Fruit fly (Drosophila melanogaster): ENCODE data around the gene Clp.
A peak's percentile ranks its signal among the peaks of the same experiment; 100 is the strongest.

The Clp gene

DNA sequence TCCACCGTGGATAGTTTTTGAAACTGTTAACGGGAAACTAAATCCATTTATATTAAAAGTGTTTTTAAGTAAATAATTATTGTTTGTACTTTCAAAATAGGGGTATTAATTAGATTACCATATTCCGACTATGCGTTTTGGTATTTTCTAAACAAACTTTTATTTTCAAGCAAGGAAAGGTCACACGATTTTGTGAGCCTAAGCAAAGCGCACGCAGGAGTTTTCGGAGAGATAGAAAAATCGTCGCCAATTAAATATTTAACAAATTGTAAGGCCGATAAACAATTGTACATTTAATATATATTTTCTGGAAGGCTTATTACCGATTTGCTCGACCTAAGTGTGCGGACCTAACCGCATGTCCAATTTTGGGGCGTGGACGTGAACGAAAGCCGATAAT is 50.5 kb downstream of the Clp start, which contains the start of gene PNUTS:
Gene PNUTS (plus strand): TSS at position 181 of the 400 bp plus-strand sequence.
- TF ChIP-seq Neu2 (GFP tag; optimal IDR thresholded peaks at IDR 0.05; ENCODE audit: borderline replicate concordance) (no peak), cad (GFP tag; optimal IDR thresholded peaks at IDR 0.05) (no peak), sens (GFP tag) (peak; percentile 28), CG14441 (GFP tag; IDR thresholded peaks at IDR 0.05) (no peak), gfzf (GFP tag; optimal IDR thresholded peaks at IDR 0.05) (peak; percentile 70), pzg (GFP tag; optimal IDR thresholded peaks at IDR 0.05) (peak; percentile 25), CG17568 (GFP tag; optimal IDR thresholded peaks at IDR 0.05) (peak; percentile 6), CG9797 (GFP tag; optimal IDR thresholded peaks at IDR 0.05) (peak; percentile 6), CG4328 (GFP tag; optimal IDR thresholded peaks at IDR 0.05) (no peak), bbx (GFP tag; IDR thresholded peaks at IDR 0.05; ENCODE audit: partially characterized antibody) (peak; percentile 31; the same call in 1 of the 2 replicates), CG8388 (GFP tag; optimal IDR thresholded peaks at IDR 0.05) (no peak), Pdp1 (GFP tag; optimal IDR thresholded peaks at IDR 0.05) (no peak), knrl (GFP tag; IDR thresholded peaks at IDR 0.05; ENCODE audit: partially characterized antibody) (no peak), Dp (GFP tag; optimal IDR thresholded peaks at IDR 0.05) (peak; percentile 56), CG12236 (GFP tag; optimal IDR thresholded peaks at IDR 0.05) (no peak), nerfin-1 (tag; optimal IDR thresholded peaks at IDR 0.05) (no peak), Dll (GFP tag; IDR thresholded peaks at IDR 0.05; ENCODE audit: partially characterized antibody) (0 out of 4 replicates have a peak, but pooled peaks have one; percentile 6), ac (GFP tag; optimal IDR thresholded peaks at IDR 0.05) (no peak), CG34376 (GFP tag; optimal IDR thresholded peaks at IDR 0.05) (no peak), CG8290 (GFP tag; optimal IDR thresholded peaks at IDR 0.05) (no peak), CG8290 (tag; optimal IDR thresholded peaks at IDR 0.05) (peak in 1 of 2 experiments; percentile 16), wek (GFP tag; optimal IDR thresholded peaks at IDR 0.05) (peak; percentile 74), phol (tag; optimal IDR thresholded peaks at IDR 0.05) (no peak), HHEX (GFP tag; optimal IDR thresholded peaks at IDR 0.05) (no peak), ase (GFP tag; IDR thresholded peaks at IDR 0.05) (no peak), MTF-1 (GFP tag; optimal IDR thresholded peaks at IDR 0.05; ENCODE audit: borderline replicate concordance) (peak; percentile 3), MESR4 (GFP tag; optimal IDR thresholded peaks at IDR 0.05) (peak; percentile 89), dan (GFP tag; IDR thresholded peaks at IDR 0.05) (no peak), chm (GFP tag; IDR thresholded peaks at IDR 0.05) (peak; percentile 43; the same call in 1 of the 2 replicates)
